Fruit fly (Drosophila melanogaster) whole organism: ENCODE results near the gene Ube3a.

Source experiments
- CG8478 ChIP-seq: fragments of >200 bp; optimal IDR thresholded peaks from 2 replicates; lab custom pipeline; 2018; ENCODE audit warnings: inconsistent platforms
- Dll ChIP-seq: fragments of >200 bp; optimal IDR thresholded peaks from 2 replicates; lab custom pipeline; 2017
- pan ChIP-seq: fragments of >200 bp; optimal IDR thresholded peaks from 2 replicates; lab custom pipeline; 2017
- usp ChIP-seq: fragments of >200 bp; optimal IDR thresholded peaks from 2 replicates; lab custom pipeline; 2017; ENCODE audit warnings: missing biosample characterization, missing genetic modification characterization, mixed read lengths

DNA sequence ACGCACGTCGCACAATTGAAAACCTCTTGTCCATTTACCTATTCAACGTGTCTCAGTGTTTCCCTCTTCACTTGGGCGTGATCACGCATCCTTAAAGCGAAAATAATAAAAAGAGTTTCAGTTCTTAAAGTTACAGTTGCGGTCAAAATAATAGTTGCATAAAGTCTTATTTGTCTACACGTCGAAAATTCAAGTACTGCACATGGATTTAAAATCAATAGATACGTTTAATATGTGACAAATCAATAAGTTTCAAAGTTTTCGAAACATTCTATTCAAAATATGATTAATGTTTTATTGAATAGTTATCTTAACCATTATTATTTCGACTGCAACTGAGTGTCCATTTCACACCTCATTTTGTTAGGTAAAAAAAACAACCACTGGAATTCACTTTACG, 5.8 kb upstream of the Ube3a start:
- TF ChIP-seq pan = no peak
- TF ChIP-seq CG8478 (lab: Kevin White, UChicago) = no peak
- TF ChIP-seq usp = no peak
- no peak for TF ChIP-seq Dll (lab: Kevin White, UChicago)
